Worm (Caenorhabditis elegans): Measurements from ENCODE around the gene W09H1.1.
A peak's percentile ranks its signal among the peaks of the same experiment; 100 is the strongest.

Gene W09H1.1

ce11 chrII:13165683-13166259 is 15.6 kb downstream of the W09H1.1 start, which contains the start of gene moe-3 (continued):
- no peak for TF ChIP-seq pha-4 (GFP tag; IDR thresholded peaks at IDR 0.05)
- TF ChIP-seq pha-4 (tag; optimal IDR thresholded peaks at IDR 0.05), result no peak
- no peak for TF ChIP-seq gei-8 (GFP tag; optimal IDR thresholded peaks at IDR 0.05)
- TF ChIP-seq nhr-6 (tag; optimal IDR thresholded peaks at IDR 0.05), result no peak
- no peak for TF ChIP-seq tra-1 (GFP tag; IDR thresholded peaks at IDR 0.05)
- TF ChIP-seq F26F4.8 (GFP tag; conservative IDR thresholded peaks at IDR 0.05), result no peak
- no peak for TF ChIP-seq lin-38 (GFP tag; IDR thresholded peaks at IDR 0.05)
- no peak for TF ChIP-seq cey-2 (tag; optimal IDR thresholded peaks at IDR 0.05; ENCODE audit: borderline replicate concordance, insufficient read depth)
- TF ChIP-seq vab-7 (GFP tag; IDR thresholded peaks at IDR 0.05), result no peak
- TF ChIP-seq hlh-11 (tag; optimal IDR thresholded peaks at IDR 0.05), result peak; percentile 87
- TF ChIP-seq R02D3.7 (tag; optimal IDR thresholded peaks at IDR 0.05), result no peak
- no peak for TF ChIP-seq unc-130 (GFP tag; optimal IDR thresholded peaks at IDR 0.05)
- no peak for TF ChIP-seq madf-9 (GFP tag; conservative IDR thresholded peaks at IDR 0.05)
- TF ChIP-seq ZK546.5 (tag; optimal IDR thresholded peaks at IDR 0.05), result no peak
- TF ChIP-seq nhr-48 (tag; optimal IDR thresholded peaks at IDR 0.05), result peak; percentile 57
- no peak for TF ChIP-seq mdt-29 (GFP tag; IDR thresholded peaks at IDR 0.05)
- TF ChIP-seq daf-8 (GFP tag; IDR thresholded peaks at IDR 0.05), result no peak
- TF ChIP-seq skn-1 (tag; optimal IDR thresholded peaks at IDR 0.05), result no peak
- no peak for TF ChIP-seq ceh-32 (tag; optimal IDR thresholded peaks at IDR 0.05; ENCODE audit: poor library complexity)
- no peak for TF ChIP-seq nhr-76 (tag; optimal IDR thresholded peaks at IDR 0.05)
- no peak for TF ChIP-seq F44E2.7 (GFP tag; IDR thresholded peaks at IDR 0.05)
- no peak for TF ChIP-seq ceh-28 (tag; optimal IDR thresholded peaks at IDR 0.05)
- no peak for TF ChIP-seq lin-13 (GFP tag; optimal IDR thresholded peaks at IDR 0.05)
- TF ChIP-seq spr-1 (tag; optimal IDR thresholded peaks at IDR 0.05), result no peak
- peak in 1 of 2 experiments; percentile 13 for TF ChIP-seq mdl-1 (tag; optimal IDR thresholded peaks at IDR 0.05)
- TF ChIP-seq dmd-8 (GFP tag; IDR thresholded peaks at IDR 0.05), result no peak
- no peak for TF ChIP-seq mes-2 (tag; optimal IDR thresholded peaks at IDR 0.05; ENCODE audit: poor library complexity, severe bottlenecking)
- no peak for TF ChIP-seq nhr-25 (tag; optimal IDR thresholded peaks at IDR 0.05; ENCODE audit: borderline replicate concordance, insufficient read depth)
- TF ChIP-seq arid-1 (GFP tag; conservative IDR thresholded peaks at IDR 0.05), result no peak
- 0 out of 2 replicates have a peak, but pooled peaks have one; percentile 25 for TF ChIP-seq php-3 (GFP tag; IDR thresholded peaks at IDR 0.05)
- TF ChIP-seq fkh-10 (GFP tag; optimal IDR thresholded peaks at IDR 0.05), result no peak
- no peak for TF ChIP-seq pqm-1 (tag; optimal IDR thresholded peaks at IDR 0.05)
- no peak for TF ChIP-seq hif-1 (tag; optimal IDR thresholded peaks at IDR 0.05)
- TF ChIP-seq rbr-2 (tag; optimal IDR thresholded peaks at IDR 0.05), result no peak
- no peak for TF ChIP-seq lin-39 (tag; optimal IDR thresholded peaks at IDR 0.05)
- no peak for TF ChIP-seq T26A8.4 (GFP tag; IDR thresholded peaks at IDR 0.05)
- TF ChIP-seq unc-62 (GFP tag; optimal IDR thresholded peaks at IDR 0.05 in 1 of 2), result peak in 1 of 2 experiments; percentile 40
- TF ChIP-seq unc-62 (tag; optimal IDR thresholded peaks at IDR 0.05), result no peak
- peak; percentile 9 for TF ChIP-seq nhr-102 (tag; optimal IDR thresholded peaks at IDR 0.05)
- no peak for TF ChIP-seq Y75B8A.6 (GFP tag; IDR thresholded peaks at IDR 0.05)
- no peak for TF ChIP-seq Y105C5A.15 (GFP tag; IDR thresholded peaks at IDR 0.05)
- no peak for TF ChIP-seq lin-1 (GFP tag; IDR thresholded peaks at IDR 0.05)
- TF ChIP-seq spr-3 (GFP tag; optimal IDR thresholded peaks at IDR 0.05), result no peak
- TF ChIP-seq dpl-1 (GFP tag; optimal IDR thresholded peaks at IDR 0.05), result no peak
- TF ChIP-seq aly-2 (tag; optimal IDR thresholded peaks at IDR 0.05), result no peak
- peak; percentile 53 for TF ChIP-seq aha-1 (tag)
- no peak for TF ChIP-seq madf-5 (GFP tag; IDR thresholded peaks at IDR 0.05)
- no peak for TF ChIP-seq egl-27 (tag; optimal IDR thresholded peaks at IDR 0.05)
- no peak for TF ChIP-seq ztf-7 (tag; optimal IDR thresholded peaks at IDR 0.05)
- TF ChIP-seq egl-43 (GFP tag; IDR thresholded peaks at IDR 0.05), result no peak
- TF ChIP-seq unc-39 (tag; optimal IDR thresholded peaks at IDR 0.05), result no peak
- no peak for TF ChIP-seq lin-29 (GFP tag; IDR thresholded peaks at IDR 0.05)
